Worm (Caenorhabditis elegans) whole organism, early embryonic: ENCODE data around the gene rap-3.

Experiments
- B0310.2 ChIP-seq: sonication (generic microtip); optimal IDR thresholded peaks from 2 replicates; lab custom pipeline; 2016; ENCODE audit warnings: mild to moderate bottlenecking, missing genetic modification characterization, missing compliant biosample characterization
- F13C5.2 ChIP-seq: sonication (generic microtip); optimal IDR thresholded peaks from 2 replicates; lab custom pipeline; 2017; ENCODE audit warnings: mild to moderate bottlenecking, missing genetic modification characterization, inconsistent platforms, missing compliant biosample characterization
- aly-1 ChIP-seq: sonication (generic microtip); optimal IDR thresholded peaks from 2 replicates; lab custom pipeline; 2016; ENCODE audit warnings: missing genetic modification characterization, missing compliant biosample characterization
- ama-1 ChIP-seq: fragments of 150-350 bp; optimal IDR thresholded peaks from 2 replicates; lab custom pipeline; 2014
- ceh-13 ChIP-seq: fragments of 200-800 bp; sonication (Bioruptor generic); optimal IDR thresholded peaks from 2 replicates; lab custom pipeline; 2018; ENCODE audit warnings: mild to moderate bottlenecking, missing genetic modification characterization, missing compliant biosample characterization
- ceh-36 ChIP-seq: sonication (generic microtip); optimal IDR thresholded peaks from 2 replicates; lab custom pipeline; 2016; ENCODE audit warnings: missing genetic modification characterization, inconsistent platforms, missing compliant biosample characterization
- ets-7 ChIP-seq: sonication (generic microtip); optimal IDR thresholded peaks from 2 replicates; lab custom pipeline; 2016; ENCODE audit warnings: missing genotype, missing genetic modification characterization, missing compliant biosample characterization
- flt-1 ChIP-seq: fragments of 200-800 bp; sonication (Bioruptor generic); IDR thresholded peaks from 2 replicates; pipeline ENCODE4 v1.3.6; 2022; ENCODE audit warnings: missing genetic modification characterization, missing compliant biosample characterization
- hmbx-1 ChIP-seq: sonication (generic microtip); optimal IDR thresholded peaks from 2 replicates; lab custom pipeline; 2016; ENCODE audit warnings: mild to moderate bottlenecking, missing genetic modification characterization, missing compliant biosample characterization
- hmg-4 ChIP-seq: fragments of 200-800 bp; sonication (Bioruptor generic); optimal IDR thresholded peaks from 2 replicates; lab custom pipeline; 2018; ENCODE audit warnings: mild to moderate bottlenecking, missing genetic modification characterization, missing compliant biosample characterization
- hnd-1 ChIP-seq: sonication (generic microtip); optimal IDR thresholded peaks from 2 replicates; lab custom pipeline; 2016; ENCODE audit warnings: missing genetic modification characterization, missing compliant biosample characterization
- pes-1 ChIP-seq: fragments of 200-800 bp; sonication (Bioruptor generic); IDR thresholded peaks from 2 replicates; pipeline ENCODE4 v1.3.6; 2022; ENCODE audit warnings: missing genetic modification reagents, missing genetic modification characterization, missing compliant biosample characterization
- scrt-1 ChIP-seq: fragments of 200-800 bp; sonication (Bioruptor generic); IDR thresholded peaks from 2 replicates; pipeline ENCODE4 v1.3.6; 2022; ENCODE audit warnings: missing genetic modification characterization, missing compliant biosample characterization
- sea-1 ChIP-seq: fragments of 200-800 bp; sonication (Bioruptor generic); conservative IDR thresholded peaks from 2 replicates; pipeline ENCODE4 v1.3.6; 2022; ENCODE audit warnings: missing genetic modification characterization, missing compliant biosample characterization
- tbx-11 ChIP-seq: fragments of 200-800 bp; sonication (Bioruptor generic); IDR thresholded peaks from 2 replicates; pipeline ENCODE4 v1.3.6; 2022; ENCODE audit warnings: missing genetic modification characterization, missing compliant biosample characterization
- tbx-37 ChIP-seq: fragments of 200-800 bp; sonication (Bioruptor generic); conservative IDR thresholded peaks from 2 replicates; pipeline ENCODE4 v1.3.6; 2022; ENCODE audit warnings: missing genetic modification reagents, missing genetic modification characterization, missing compliant biosample characterization
- tra-4 ChIP-seq: sonication (generic microtip); optimal IDR thresholded peaks from 2 replicates; lab custom pipeline; 2017; ENCODE audit warnings: missing genetic modification characterization, missing compliant biosample characterization

Gene rap-3

DNA sequence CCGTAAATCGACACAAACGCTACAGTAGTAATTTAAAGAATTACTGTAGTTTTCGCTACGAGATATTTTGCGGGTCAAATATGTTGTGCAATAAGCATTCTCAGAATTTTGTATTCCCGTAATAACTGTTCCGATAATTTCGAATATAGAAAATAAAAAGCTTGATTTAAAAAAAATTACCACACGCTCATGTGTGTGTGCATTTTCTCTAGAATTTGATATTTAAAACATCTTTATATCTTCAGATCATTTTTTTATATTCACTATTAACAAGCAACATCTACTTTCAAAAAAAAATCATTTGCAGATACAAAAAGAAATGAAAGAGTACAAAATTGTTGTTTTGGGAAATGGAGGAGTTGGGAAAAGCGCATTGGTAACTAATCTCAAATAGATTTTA, at the start of gene rap-3:
Gene rap-3 (plus strand): TSS at position 301 of the 400 bp plus-strand sequence.
- TF ChIP-seq B0310.2 (tag; lab: Kevin White, UChicago), result no peak
- no peak for TF ChIP-seq ets-7 (tag; lab: Kevin White, UChicago)
- no peak for TF ChIP-seq ama-1 (lab: Kevin White, UChicago)
- TF ChIP-seq hmg-4 (GFP tag; lab: Kevin White, UChicago), result no peak
- no peak for TF ChIP-seq tra-4 (tag; lab: Kevin White, UChicago)
- no peak for TF ChIP-seq hmbx-1 (tag; lab: Kevin White, UChicago)
- TF ChIP-seq aly-1 (tag; lab: Kevin White, UChicago), result no peak
- TF ChIP-seq ceh-36 (tag; lab: Kevin White, UChicago), result no peak
- TF ChIP-seq tbx-11 (GFP tag; lab: Robert Waterston, UW), result no peak
- TF ChIP-seq flt-1, result no peak
- TF ChIP-seq hnd-1, result no peak
- TF ChIP-seq pes-1, result no peak
- TF ChIP-seq sea-1 (GFP tag; lab: Robert Waterston, UW), result no peak
- TF ChIP-seq scrt-1 (GFP tag; lab: Robert Waterston, UW), result no peak
- TF ChIP-seq ceh-13, result no peak
- no peak for TF ChIP-seq tbx-37
- no peak for TF ChIP-seq F13C5.2 (tag; lab: Kevin White, UChicago)

DNA sequence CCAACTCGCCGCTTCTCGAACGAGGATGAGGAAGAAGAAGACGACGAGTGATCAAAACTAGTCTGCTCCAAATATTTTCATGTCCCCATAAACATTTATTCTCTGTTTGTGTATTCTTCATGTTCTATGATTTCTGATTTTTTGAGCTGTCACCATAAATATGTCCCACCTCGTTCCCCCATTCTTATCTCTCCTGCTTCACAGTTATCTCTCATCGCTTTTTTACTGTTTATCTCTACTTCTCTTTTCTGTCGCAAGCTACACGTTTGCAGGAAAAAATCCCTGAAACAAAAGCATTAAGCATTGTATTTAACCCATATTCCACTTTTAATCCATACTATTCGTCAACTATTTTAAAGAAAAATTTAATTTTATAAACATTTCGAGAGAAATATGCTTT, 46.3 kb upstream of the rap-3 start:
- no peak for TF ChIP-seq ceh-36 (tag; lab: Kevin White, UChicago)
- TF ChIP-seq F13C5.2 (tag; lab: Kevin White, UChicago), result no peak
- no peak for TF ChIP-seq scrt-1 (GFP tag; lab: Robert Waterston, UW)
- no peak for TF ChIP-seq tra-4 (tag; lab: Kevin White, UChicago)
- TF ChIP-seq aly-1 (tag; lab: Kevin White, UChicago), result no peak
- no peak for TF ChIP-seq flt-1
- TF ChIP-seq ceh-13, result no peak
- no peak for TF ChIP-seq hnd-1
- no peak for TF ChIP-seq hmbx-1 (tag; lab: Kevin White, UChicago)
- TF ChIP-seq B0310.2 (tag; lab: Kevin White, UChicago), result no peak
- TF ChIP-seq ama-1 (lab: Kevin White, UChicago), result no peak
- no peak for TF ChIP-seq pes-1
- TF ChIP-seq tbx-37, result no peak
- no peak for TF ChIP-seq tbx-11 (GFP tag; lab: Robert Waterston, UW)
- TF ChIP-seq ets-7 (tag; lab: Kevin White, UChicago), result no peak
- TF ChIP-seq sea-1 (GFP tag; lab: Robert Waterston, UW), result no peak
- no peak for TF ChIP-seq hmg-4 (GFP tag; lab: Kevin White, UChicago)

DNA sequence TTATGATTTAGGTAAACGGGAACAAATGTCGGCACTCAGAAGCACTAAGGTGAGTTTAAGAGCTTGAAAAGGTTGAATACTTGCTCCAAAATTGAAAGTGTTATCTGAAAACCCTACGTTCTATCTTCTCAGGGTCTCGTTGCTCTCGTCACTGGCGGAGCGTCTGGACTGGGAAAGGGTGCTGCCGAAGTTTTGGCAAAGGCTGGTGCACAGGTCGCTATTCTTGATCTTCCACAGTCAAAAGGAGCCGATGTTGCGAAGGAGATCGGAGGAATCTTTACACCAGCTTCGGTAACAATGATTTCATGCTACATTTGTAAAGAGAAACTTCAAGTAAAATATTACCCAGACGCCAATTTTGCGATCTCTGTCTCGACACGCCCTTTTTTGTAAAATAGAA, 45.8 kb upstream of the rap-3 start, which contains the start of gene ard-1:
Gene ard-1 (plus strand): TSS at position 12 of the 400 bp plus-strand sequence.
- no peak for TF ChIP-seq tra-4 (tag; lab: Kevin White, UChicago)
- no peak for TF ChIP-seq pes-1
- TF ChIP-seq B0310.2 (tag; lab: Kevin White, UChicago), result peak; percentile 63
- TF ChIP-seq ceh-13, result no peak
- TF ChIP-seq aly-1 (tag; lab: Kevin White, UChicago), result no peak
- TF ChIP-seq ama-1 (lab: Kevin White, UChicago), result peak; percentile 90
- no peak for TF ChIP-seq ceh-36 (tag; lab: Kevin White, UChicago)

DNA sequence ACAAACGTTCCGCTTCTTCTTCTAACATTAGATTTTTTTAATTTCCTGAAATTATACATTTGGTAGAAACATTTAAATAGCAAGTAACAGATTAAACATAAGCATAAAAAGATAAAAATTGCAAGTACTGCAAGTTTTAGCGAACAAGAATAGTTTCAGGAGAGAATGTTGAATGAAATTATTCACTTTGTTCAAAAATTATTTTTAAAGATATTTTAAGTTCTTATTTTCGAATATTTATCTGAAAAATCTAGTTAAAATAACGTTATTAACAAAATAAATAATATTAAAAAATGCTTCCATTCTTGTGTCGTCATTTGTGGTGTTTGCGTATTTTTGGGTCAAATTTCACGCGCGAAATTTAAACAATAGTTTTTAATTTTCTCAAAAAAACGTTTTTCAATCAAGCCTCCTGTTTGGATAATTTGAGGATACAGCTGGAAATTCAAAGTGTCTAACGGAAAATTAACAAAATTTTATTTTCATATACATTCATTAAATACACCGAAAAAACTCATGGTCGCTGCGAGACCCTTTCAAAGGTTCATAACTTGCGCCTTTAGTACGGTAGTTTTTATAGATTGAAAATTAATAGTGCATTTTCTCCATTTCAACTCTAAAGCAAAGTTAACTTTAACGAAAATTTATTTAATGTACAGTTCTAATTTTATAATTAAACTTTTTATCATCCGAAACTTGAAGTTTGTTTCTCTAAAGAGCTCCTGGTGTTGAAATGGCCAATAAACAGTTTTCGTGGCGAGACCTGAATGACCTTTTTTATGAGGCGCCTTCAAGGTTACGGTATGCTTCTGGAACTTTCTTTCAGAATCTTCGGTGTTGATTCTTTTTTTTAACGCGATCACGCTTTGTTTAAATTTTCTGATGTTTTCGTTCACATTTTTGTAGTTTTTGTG, 34.5 kb upstream of the rap-3 start, which contains the start of gene skih-2:
Gene skih-2 (minus strand): TSS at position 51 of the 914 bp plus-strand sequence.
- TF ChIP-seq ceh-36 (tag; lab: Kevin White, UChicago) (no peak), pes-1 (no peak), tbx-11 (GFP tag; lab: Robert Waterston, UW) (no peak), sea-1 (GFP tag; lab: Robert Waterston, UW) (no peak), aly-1 (tag; lab: Kevin White, UChicago) (no peak), ets-7 (tag; lab: Kevin White, UChicago) (no peak), hmg-4 (GFP tag; lab: Kevin White, UChicago) (no peak), hnd-1 (no peak), tra-4 (tag; lab: Kevin White, UChicago) (no peak), tbx-37 (no peak), flt-1 (no peak), ceh-13 (no peak), scrt-1 (GFP tag; lab: Robert Waterston, UW) (no peak), ama-1 (lab: Kevin White, UChicago) (no peak), F13C5.2 (tag; lab: Kevin White, UChicago) (no peak), B0310.2 (tag; lab: Kevin White, UChicago) (no peak), hmbx-1 (tag; lab: Kevin White, UChicago) (no peak)

DNA sequence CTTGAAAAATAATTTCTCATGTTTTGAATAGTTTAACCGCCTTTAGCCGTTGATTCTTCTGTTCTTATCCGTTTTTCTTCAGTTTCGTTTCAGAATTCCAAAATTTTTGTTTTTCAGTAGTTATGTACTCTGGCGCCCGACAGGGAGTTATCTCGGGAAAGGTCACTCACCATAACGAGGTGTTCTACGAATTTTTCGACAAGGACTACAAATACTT, 33.9 kb upstream of the rap-3 start, which contains the start of gene F01G4.4:
Gene F01G4.4 (plus strand): TSS at position 118 of the 217 bp plus-strand sequence.
- TF ChIP-seq pes-1 (no peak), B0310.2 (tag; lab: Kevin White, UChicago) (no peak), hmg-4 (GFP tag; lab: Kevin White, UChicago) (no peak), hmbx-1 (tag; lab: Kevin White, UChicago) (no peak)

DNA sequence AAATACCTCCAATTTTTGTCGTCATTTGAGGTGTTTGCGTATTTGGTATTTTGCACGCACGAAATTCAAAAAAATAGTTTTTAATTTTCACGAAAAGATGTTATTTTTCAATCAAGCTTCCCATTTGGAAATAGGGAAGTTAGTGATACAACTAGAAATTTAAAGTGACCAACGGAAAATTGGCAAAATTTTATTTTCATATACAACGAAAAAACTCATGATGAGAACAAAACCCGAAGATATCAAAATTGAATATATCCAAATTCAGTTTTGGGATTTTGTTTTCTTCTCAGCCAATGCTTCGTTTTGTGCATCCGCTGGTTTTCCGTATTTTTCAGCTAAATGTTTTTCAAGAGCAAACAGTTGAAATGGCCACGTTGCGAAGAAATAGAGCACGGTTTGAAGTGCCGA, 31.1 kb upstream of the rap-3 start:
- TF ChIP-seq scrt-1 (GFP tag; lab: Robert Waterston, UW), result no peak
- TF ChIP-seq ceh-13, result no peak
- TF ChIP-seq hmg-4 (GFP tag; lab: Kevin White, UChicago), result no peak
- no peak for TF ChIP-seq ets-7 (tag; lab: Kevin White, UChicago)
- no peak for TF ChIP-seq ama-1 (lab: Kevin White, UChicago)

DNA sequence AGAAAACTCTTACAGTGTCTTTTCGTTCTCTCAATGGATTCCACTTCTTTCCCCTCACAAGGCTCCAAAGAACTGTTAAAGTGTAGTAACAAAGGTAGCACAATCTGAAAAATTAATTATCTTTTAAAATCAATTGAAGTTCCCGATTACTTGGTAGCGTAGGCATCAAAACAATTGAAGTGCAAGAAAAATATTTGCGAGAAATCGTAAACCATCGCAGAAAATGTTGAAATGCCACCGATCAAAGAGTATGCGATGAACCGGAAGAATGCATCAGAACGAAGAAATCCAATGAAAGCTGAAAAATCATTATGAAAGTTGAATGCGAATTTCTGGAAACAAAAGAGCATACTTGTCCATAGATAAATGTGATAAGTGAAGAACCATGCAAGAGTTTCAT, 30.6 kb upstream of the rap-3 start:
- no peak for TF ChIP-seq hmbx-1 (tag; lab: Kevin White, UChicago)
- no peak for TF ChIP-seq hmg-4 (GFP tag; lab: Kevin White, UChicago)
- no peak for TF ChIP-seq ets-7 (tag; lab: Kevin White, UChicago)
- TF ChIP-seq tbx-37, result no peak
- TF ChIP-seq pes-1, result no peak
- no peak for TF ChIP-seq ceh-36 (tag; lab: Kevin White, UChicago)
- no peak for TF ChIP-seq ceh-13
- no peak for TF ChIP-seq hnd-1
- TF ChIP-seq flt-1, result no peak
- TF ChIP-seq aly-1 (tag; lab: Kevin White, UChicago), result no peak
- no peak for TF ChIP-seq tra-4 (tag; lab: Kevin White, UChicago)
- no peak for TF ChIP-seq tbx-11 (GFP tag; lab: Robert Waterston, UW)
- no peak for TF ChIP-seq sea-1 (GFP tag; lab: Robert Waterston, UW)
- no peak for TF ChIP-seq ama-1 (lab: Kevin White, UChicago)
- TF ChIP-seq scrt-1 (GFP tag; lab: Robert Waterston, UW), result no peak
- TF ChIP-seq B0310.2 (tag; lab: Kevin White, UChicago), result no peak
- no peak for TF ChIP-seq F13C5.2 (tag; lab: Kevin White, UChicago)
